Worm (Caenorhabditis elegans) whole organism, L4/young adult: ENCODE results near the gene C01B10.6.

Experiments used
- W03F9.2 ChIP-seq: fragments of 150-350 bp; optimal IDR thresholded peaks from 2 replicates; lab custom pipeline; 2014; ENCODE audit warnings: missing biosample characterization, missing genetic modification characterization
- dao-5 ChIP-seq: sonication (generic microtip); optimal IDR thresholded peaks from 2 replicates; lab custom pipeline; 2016; ENCODE audit warnings: missing genotype, missing genetic modification characterization, moderate library complexity, missing compliant biosample characterization
- him-1 ChIP-seq: sonication (generic microtip); optimal IDR thresholded peaks from 2 replicates; lab custom pipeline; 2016; ENCODE audit warnings: missing genotype, missing genetic modification reagents, missing genetic modification characterization, missing compliant biosample characterization

ce11 chrIV:6621252-6621651, 18.7 kb upstream of the C01B10.6 start, which contains the start of gene C01B10.3:
- no peak for TF ChIP-seq dao-5 (tag; lab: Kevin White, UChicago)
- TF ChIP-seq him-1 (tag; lab: Kevin White, UChicago): no peak
- no peak for TF ChIP-seq W03F9.2
